Worm (Caenorhabditis elegans) whole organism, L1 larva: ENCODE measurements around the gene T10C6.6.

Experiments used
- C16A3.4 ChIP-seq: fragments of 150-350 bp; optimal IDR thresholded peaks from 2 replicates; lab custom pipeline; 2014; ENCODE audit warnings: missing biosample characterization, missing genetic modification characterization
- F16B12.6 ChIP-seq: fragments of 150-350 bp; optimal IDR thresholded peaks from 2 replicates; lab custom pipeline; 2014; ENCODE audit warnings: missing biosample characterization, missing genetic modification characterization
- Y116A8C.19 ChIP-seq: sonication (generic microtip); optimal IDR thresholded peaks from 2 replicates; lab custom pipeline; 2016; ENCODE audit warnings: missing compliant biosample characterization, missing genetic modification characterization, borderline replicate concordance
- alr-1 ChIP-seq: fragments of 200-800 bp; sonication (Bioruptor generic); optimal IDR thresholded peaks from 2 replicates; lab custom pipeline; 2018; ENCODE audit warnings: borderline replicate concordance, mild to moderate bottlenecking, missing genetic modification characterization, missing compliant biosample characterization
- blmp-1 ChIP-seq: fragments of 150-350 bp; optimal IDR thresholded peaks from 2 replicates; lab custom pipeline; 2014; ENCODE audit warnings: missing biosample characterization, missing genetic modification characterization
- ceh-88 ChIP-seq: fragments of 200-800 bp; sonication (Bioruptor generic); IDR thresholded peaks from 2 replicates; pipeline ENCODE4 v1.3.6; 2022; ENCODE audit warnings: missing genetic modification characterization, missing compliant biosample characterization
- efl-1 ChIP-seq, 4 experiments: fragments of 150-350 bp; optimal IDR thresholded peaks in 3 of 4; peaks in 1 of 4; 1 replicate in 1 of 4; 2 replicates in 3 of 4; lab custom pipeline; 2014; ENCODE audit warnings: missing biosample characterization in 2 of 4, missing genetic modification characterization in 2 of 4, missing genetic modification reagents in 2 of 4
- elt-2 ChIP-seq: sonication (generic microtip); optimal IDR thresholded peaks from 2 replicates; lab custom pipeline; 2016; ENCODE audit warnings: missing genetic modification characterization, mild to moderate bottlenecking, inconsistent platforms, missing compliant biosample characterization, missing genetic modification reagents
- elt-3 ChIP-seq, 6 experiments: fragments of 150-350 bp in 1 of 6; sonication (generic microtip); optimal IDR thresholded peaks; 2 replicates each; lab custom pipeline; 2017 to 2018; ENCODE audit warnings: missing biosample characterization in 6 of 6, missing genetic modification characterization in 6 of 6, inconsistent platforms in 1 of 6
- ets-5 ChIP-seq: fragments of 200-800 bp; sonication (Bioruptor generic); IDR thresholded peaks from 2 replicates; pipeline ENCODE4 v1.3.6; 2022; ENCODE audit warnings: missing genetic modification characterization, missing compliant biosample characterization
- fkh-8 ChIP-seq: sonication (generic microtip); optimal IDR thresholded peaks from 2 replicates; lab custom pipeline; 2016; ENCODE audit warnings: mild to moderate bottlenecking, missing genetic modification characterization, missing compliant biosample characterization
- hlh-17 ChIP-seq: fragments of 200-800 bp; sonication (Bioruptor generic); optimal IDR thresholded peaks from 2 replicates; lab custom pipeline; 2018; ENCODE audit warnings: missing genetic modification characterization, mild to moderate bottlenecking, missing compliant biosample characterization, moderate library complexity, borderline replicate concordance
- irx-1 ChIP-seq: sonication (generic microtip); optimal IDR thresholded peaks from 2 replicates; lab custom pipeline; 2016; ENCODE audit warnings: missing genetic modification characterization, missing compliant biosample characterization
- lin-14 ChIP-seq: fragments of 200-800 bp; sonication (Bioruptor generic); optimal IDR thresholded peaks from 2 replicates; lab custom pipeline; 2018; ENCODE audit warnings: mild to moderate bottlenecking, missing genetic modification characterization, moderate library complexity, missing compliant biosample characterization
- lin-35 ChIP-seq, 2 experiments: fragments of 150-350 bp; optimal IDR thresholded peaks; 2 replicates each; lab custom pipeline; 2014; ENCODE audit warnings: missing biosample characterization in 2 of 2, missing genetic modification characterization in 2 of 2, missing genetic modification reagents in 2 of 2
- lin-39 ChIP-seq: fragments of 150-350 bp; optimal IDR thresholded peaks from 2 replicates; lab custom pipeline; 2014; ENCODE audit warnings: missing biosample characterization, missing genetic modification reagents, missing genetic modification characterization
- mdl-1 ChIP-seq, 2 experiments: fragments of 150-350 bp; optimal IDR thresholded peaks; 2 replicates each; lab custom pipeline; 2014 to 2017; ENCODE audit warnings: missing biosample characterization in 2 of 2, missing genetic modification characterization in 2 of 2, inconsistent platforms in 1 of 2
- mef-2 ChIP-seq: fragments of 150-350 bp; optimal IDR thresholded peaks from 2 replicates; lab custom pipeline; 2014; ENCODE audit warnings: missing biosample characterization, missing genetic modification characterization
- mep-1 ChIP-seq: fragments of 150-350 bp; optimal IDR thresholded peaks from 2 replicates; lab custom pipeline; 2014; ENCODE audit warnings: missing biosample characterization, missing genetic modification characterization
- nhr-28 ChIP-seq: fragments of 150-350 bp; optimal IDR thresholded peaks from 2 replicates; lab custom pipeline; 2014; ENCODE audit warnings: missing biosample characterization, missing genetic modification characterization
- nhr-76 ChIP-seq: sonication (generic microtip); optimal IDR thresholded peaks from 2 replicates; lab custom pipeline; 2017; ENCODE audit warnings: missing biosample characterization, missing genetic modification characterization
- nhr-77 ChIP-seq: fragments of 150-350 bp; optimal IDR thresholded peaks from 2 replicates; lab custom pipeline; 2014; ENCODE audit warnings: missing biosample characterization, missing genetic modification characterization
- nhr-84 ChIP-seq: sonication (generic microtip); optimal IDR thresholded peaks from 2 replicates; lab custom pipeline; 2017; ENCODE audit warnings: missing biosample characterization, missing genetic modification characterization
- pag-3 ChIP-seq: sonication (generic microtip); optimal IDR thresholded peaks from 2 replicates; lab custom pipeline; 2017; ENCODE audit warnings: missing genetic modification characterization, mild to moderate bottlenecking, missing compliant biosample characterization, antibody characterized with exemption, borderline replicate concordance; ENCODE audit not compliant: insufficient read depth
- pax-3 ChIP-seq: fragments of 200-800 bp; sonication (Bioruptor generic); optimal IDR thresholded peaks from 2 replicates; lab custom pipeline; 2018; ENCODE audit warnings: mild to moderate bottlenecking, missing genetic modification characterization, moderate library complexity, missing compliant biosample characterization
- snpc-4 ChIP-seq: fragments of 150-350 bp; optimal IDR thresholded peaks from 2 replicates; lab custom pipeline; 2014; ENCODE audit warnings: missing biosample characterization, missing genetic modification characterization
- sptf-1 ChIP-seq: fragments of 150-350 bp; optimal IDR thresholded peaks from 2 replicates; lab custom pipeline; 2014; ENCODE audit warnings: missing biosample characterization, missing genetic modification characterization
- swsn-7 ChIP-seq: sonication (generic microtip); optimal IDR thresholded peaks from 2 replicates; lab custom pipeline; 2016; ENCODE audit warnings: missing genetic modification characterization, missing compliant biosample characterization
- tbx-2 ChIP-seq: sonication (generic microtip); optimal IDR thresholded peaks from 2 replicates; lab custom pipeline; 2016; ENCODE audit warnings: missing genetic modification characterization, missing compliant biosample characterization
- tlp-1 ChIP-seq: fragments of 150-350 bp; optimal IDR thresholded peaks from 2 replicates; lab custom pipeline; 2014; ENCODE audit warnings: missing biosample characterization, missing genetic modification characterization
- unc-130 ChIP-seq: fragments of 150-350 bp; optimal IDR thresholded peaks from 2 replicates; lab custom pipeline; 2017; ENCODE audit warnings: missing biosample characterization, missing genetic modification characterization, inconsistent platforms
- unc-62 ChIP-seq: fragments of 150-350 bp; optimal IDR thresholded peaks from 2 replicates; lab custom pipeline; 2014; ENCODE audit warnings: missing biosample characterization, missing genetic modification reagents, missing genetic modification characterization
- unc-86 ChIP-seq: sonication (generic microtip); optimal IDR thresholded peaks from 2 replicates; lab custom pipeline; 2016; ENCODE audit warnings: missing genetic modification characterization, missing compliant biosample characterization
- xbp-1 ChIP-seq: sonication (generic microtip); optimal IDR thresholded peaks from 2 replicates; lab custom pipeline; 2016; ENCODE audit warnings: missing genetic modification characterization, missing compliant biosample characterization

T10C6.6 gene

DNA sequence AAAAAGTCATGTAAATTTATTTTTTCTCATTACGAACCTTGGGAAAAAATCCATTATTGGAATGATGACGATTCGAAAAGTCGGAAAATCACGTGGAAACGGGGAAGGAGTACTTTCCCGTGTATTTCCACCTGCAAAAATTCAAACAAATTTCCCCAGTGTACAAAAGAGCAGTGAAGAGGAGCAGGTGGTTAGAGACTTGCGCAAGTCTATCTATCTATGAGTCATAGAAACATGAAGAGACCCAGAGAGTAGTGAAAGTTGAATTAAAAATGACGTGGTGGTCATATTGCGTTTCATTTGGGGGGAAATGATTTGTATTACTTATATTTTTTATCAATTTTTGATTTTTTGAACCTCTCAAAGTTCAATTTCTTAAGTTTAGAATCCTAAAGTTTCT lies 23.7 kb upstream of the T10C6.6 start, which contains the start of gene nhr-50 (continued):
- TF ChIP-seq sptf-1 (tag; lab: Kevin White, UChicago) (no peak), tlp-1 (tag; lab: Kevin White, UChicago) (no peak), swsn-7 (tag; lab: Kevin White, UChicago) (peak; percentile 36), blmp-1 (tag; lab: Kevin White, UChicago) (peak; percentile 88), hlh-17 (GFP tag; lab: Kevin White, UChicago) (no peak), mep-1 (peak; percentile 25), unc-62 (no peak), lin-14 (GFP tag; lab: Kevin White, UChicago) (peak; percentile 84), nhr-28 (no peak), elt-2 (tag; lab: Kevin White, UChicago) (peak; percentile 83), irx-1 (tag; lab: Kevin White, UChicago) (no peak), alr-1 (no peak), unc-130 (tag; lab: Kevin White, UChicago) (no peak), Y116A8C.19 (tag; lab: Kevin White, UChicago) (no peak), lin-35 (GFP tag; optimal IDR thresholded peaks at IDR 0.05; lab: Kevin White, UChicago) (peak; percentile 13 to 27), elt-3 (tag; optimal IDR thresholded peaks at IDR 0.05; lab: Kevin White, UChicago) (peak in 1 of 6 experiments; percentile 21), unc-86 (tag; lab: Kevin White, UChicago) (no peak), F16B12.6 (tag; lab: Kevin White, UChicago) (no peak), efl-1 (optimal IDR thresholded peaks at IDR 0.05; lab: Kevin White, UChicago) (peak; percentile 28 to 36), efl-1 (GFP tag; optimal IDR thresholded peaks at IDR 0.05 in 1 of 2; lab: Kevin White, UChicago) (peak; percentile 15 to 95), mef-2 (tag; lab: Kevin White, UChicago) (no peak), nhr-76 (tag; lab: Kevin White, UChicago) (no peak), nhr-77 (tag; lab: Kevin White, UChicago) (peak; percentile 51), C16A3.4 (tag; lab: Kevin White, UChicago) (no peak), mdl-1 (tag; optimal IDR thresholded peaks at IDR 0.05; lab: Kevin White, UChicago) (peak in 1 of 2 experiments; percentile 53), ets-5 (no peak), pax-3 (tag; lab: Kevin White, UChicago) (peak; percentile 36)

DNA sequence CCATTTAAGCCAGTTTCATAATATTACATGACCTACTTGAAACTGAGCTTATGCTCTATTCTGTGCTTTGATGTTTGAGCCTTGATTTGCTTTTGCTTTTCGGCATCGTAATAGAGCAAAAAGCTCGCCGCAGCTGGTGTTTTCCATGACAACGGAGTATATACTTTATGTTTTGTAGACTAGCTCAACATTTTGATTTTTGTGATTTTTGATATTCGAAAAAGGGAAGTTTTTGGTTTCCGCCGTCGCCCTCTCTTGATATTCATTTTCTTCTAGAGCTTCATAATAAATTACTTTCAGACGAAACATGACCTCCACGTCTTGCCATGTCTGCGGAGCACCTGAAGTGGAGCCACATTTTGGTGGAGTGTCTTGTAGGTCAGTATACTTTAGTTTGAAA lies 21.8 kb upstream of the T10C6.6 start, which contains the start of gene nhr-63:
nhr-63 (plus strand) TSS at position 301 of the 400 bp plus-strand sequence.
- TF ChIP-seq efl-1 (optimal IDR thresholded peaks at IDR 0.05; lab: Kevin White, UChicago) = no peak
- TF ChIP-seq efl-1 (GFP tag; optimal IDR thresholded peaks at IDR 0.05 in 1 of 2; lab: Kevin White, UChicago) = peak in 1 of 2 experiments; percentile 3
- TF ChIP-seq xbp-1 (tag; lab: Kevin White, UChicago) = no peak
- no peak for TF ChIP-seq mdl-1 (tag; optimal IDR thresholded peaks at IDR 0.05; lab: Kevin White, UChicago)
- no peak for TF ChIP-seq nhr-84

DNA sequence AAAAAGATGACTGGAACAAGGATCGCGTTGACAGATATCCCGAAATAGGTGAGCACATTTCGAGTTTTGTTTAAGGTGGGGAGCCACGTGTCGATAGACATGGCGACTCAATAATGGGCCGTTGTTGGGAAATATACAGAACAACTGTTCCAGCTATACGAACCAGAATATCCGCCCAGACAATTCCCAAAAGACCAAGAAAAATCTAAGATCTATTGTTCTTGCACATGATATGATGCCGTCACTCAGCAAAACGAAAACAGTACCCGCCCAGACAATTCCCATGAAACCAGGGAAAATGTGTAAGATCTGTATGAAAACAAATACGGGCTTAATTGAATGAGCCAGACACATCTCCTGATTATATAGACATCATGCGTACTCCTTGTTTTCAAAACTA lies 16.6 kb upstream of the T10C6.6 start, which contains the start of gene str-231:
str-231 (minus strand) TSS at position 101 of the 400 bp plus-strand sequence.
- peak; percentile 38 for TF ChIP-seq fkh-8 (tag; lab: Kevin White, UChicago)
- no peak for TF ChIP-seq efl-1 (optimal IDR thresholded peaks at IDR 0.05; lab: Kevin White, UChicago)
- TF ChIP-seq efl-1 (GFP tag; optimal IDR thresholded peaks at IDR 0.05 in 1 of 2; lab: Kevin White, UChicago) = peak in 1 of 2 experiments; percentile 45
- TF ChIP-seq pag-3 (tag; lab: Kevin White, UChicago) = no peak

DNA sequence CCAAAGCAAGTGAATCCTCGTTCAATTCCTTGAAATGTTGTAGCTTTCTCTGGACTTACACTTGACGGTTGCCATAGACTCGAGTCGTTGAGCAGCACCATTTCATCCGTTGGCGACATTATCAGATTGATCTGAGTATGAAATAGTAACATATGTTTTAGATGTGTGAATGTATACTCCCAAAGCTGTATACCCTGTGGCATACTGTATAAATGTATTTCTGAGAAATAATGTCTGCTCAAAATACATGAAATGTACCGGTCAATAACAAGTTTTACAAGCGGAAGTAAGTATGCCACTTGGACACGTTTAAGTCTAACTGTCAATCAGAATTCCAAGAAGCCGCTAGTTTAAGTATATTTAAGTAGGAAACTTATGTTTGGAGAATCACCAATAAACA lies 14.6 kb upstream of the T10C6.6 start, which contains the start of gene str-233:
str-233 (minus strand) TSS at position 101 of the 400 bp plus-strand sequence.
- TF ChIP-seq ets-5 (no peak), efl-1 (optimal IDR thresholded peaks at IDR 0.05; lab: Kevin White, UChicago) (no peak), efl-1 (GFP tag; optimal IDR thresholded peaks at IDR 0.05 in 1 of 2; lab: Kevin White, UChicago) (no peak), sptf-1 (tag; lab: Kevin White, UChicago) (no peak)

DNA sequence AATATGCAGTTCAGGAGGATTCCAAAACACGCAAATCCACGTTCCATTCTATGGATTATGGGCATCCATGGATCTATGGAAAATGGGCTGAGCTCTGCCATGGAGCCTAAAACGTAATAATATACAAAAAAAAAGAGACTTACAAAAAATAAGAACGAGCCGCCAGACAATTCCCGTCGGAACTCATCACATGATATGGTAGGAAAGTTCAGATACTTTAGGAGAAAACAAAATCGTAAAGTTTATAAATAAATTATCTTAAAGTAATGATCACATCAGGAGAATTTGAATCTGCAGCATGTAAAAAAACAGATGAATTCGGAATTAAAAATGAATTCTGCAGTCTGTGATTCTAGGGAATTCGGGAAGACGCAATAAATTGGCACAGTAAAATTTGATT lies 8.5 kb upstream of the T10C6.6 start, which contains the start of gene str-232:
str-232 (minus strand) TSS at position 101 of the 400 bp plus-strand sequence.
- TF ChIP-seq lin-39 (tag; lab: Kevin White, UChicago) = no peak
- TF ChIP-seq snpc-4 (tag; lab: Kevin White, UChicago) = no peak
- no peak for TF ChIP-seq unc-130 (tag; lab: Kevin White, UChicago)
- no peak for TF ChIP-seq sptf-1 (tag; lab: Kevin White, UChicago)
- TF ChIP-seq ceh-88 = no peak
- no peak for TF ChIP-seq tbx-2
- TF ChIP-seq F16B12.6 (tag; lab: Kevin White, UChicago) = no peak
